Worm (Caenorhabditis elegans) whole organism, young adult: ENCODE results near the gene sym-4.

ENCODE experiments used
- B0261.1 ChIP-seq: sonication (generic microtip); optimal IDR thresholded peaks from 2 replicates; lab custom pipeline; 2016; ENCODE audit warnings: mild to moderate bottlenecking, missing genetic modification characterization, moderate library complexity, missing compliant biosample characterization
- C06A6.2 ChIP-seq: fragments of 200-800 bp; sonication (Bioruptor generic); conservative IDR thresholded peaks from 2 replicates; pipeline ENCODE4 v1.3.6; 2022; ENCODE audit warnings: missing genetic modification characterization, missing compliant biosample characterization
- D2030.7 ChIP-seq: fragments of 200-800 bp; sonication (Bioruptor generic); IDR thresholded peaks from 2 replicates; pipeline ENCODE4 v1.3.6; 2022; ENCODE audit warnings: missing genetic modification reagents, missing genetic modification characterization, missing compliant biosample characterization
- F57C9.4 ChIP-seq: sonication (generic microtip); optimal IDR thresholded peaks from 2 replicates; lab custom pipeline; 2017; ENCODE audit warnings: mild to moderate bottlenecking, missing genetic modification characterization, missing compliant biosample characterization
- K12H6.12 ChIP-seq: fragments of 200-800 bp; sonication (Bioruptor generic); optimal IDR thresholded peaks from 2 replicates; lab custom pipeline; 2018; ENCODE audit warnings: mild to moderate bottlenecking, missing genetic modification characterization, missing compliant biosample characterization
- ZK185.1 ChIP-seq: sonication (generic microtip); optimal IDR thresholded peaks from 2 replicates; lab custom pipeline; 2016; ENCODE audit warnings: mild to moderate bottlenecking, missing genetic modification characterization, missing compliant biosample characterization; ENCODE audit not compliant: poor library complexity, severe bottlenecking
- ama-1 ChIP-seq, 3 experiments: fragments of 150-350 bp in 1 of 3; sonication (generic microtip) in 2 of 3; optimal IDR thresholded peaks; 2 replicates each; lab custom pipeline; 2014 to 2018; ENCODE audit warnings: missing biosample characterization in 2 of 3, missing genetic modification characterization in 2 of 3, missing genetic modification reagents in 2 of 3
- attf-3 ChIP-seq: fragments of 200-800 bp; sonication (Bioruptor generic); conservative IDR thresholded peaks from 2 replicates; pipeline ENCODE4 v1.3.6; 2022; ENCODE audit warnings: missing genetic modification reagents, missing genetic modification characterization, missing compliant biosample characterization
- attf-6 ChIP-seq: fragments of 200-800 bp; sonication (Bioruptor generic); IDR thresholded peaks from 2 replicates; pipeline ENCODE4 v1.3.6; 2022; ENCODE audit warnings: missing genetic modification reagents, missing genetic modification characterization, missing compliant biosample characterization
- bed-2 ChIP-seq: fragments of 200-800 bp; sonication (Bioruptor generic); IDR thresholded peaks from 2 replicates; pipeline ENCODE4 v1.3.6; 2022; ENCODE audit warnings: missing genetic modification reagents, missing genetic modification characterization, missing compliant biosample characterization
- cebp-1 ChIP-seq, 2 experiments: fragments of 200-800 bp in 1 of 2; sonication (Bioruptor generic) in 1 of 2; sonication (generic microtip) in 1 of 2; IDR thresholded peaks in 1 of 2; optimal IDR thresholded peaks in 1 of 2; 2 replicates each; pipeline versions ENCODE4 v1.3.6 to Lab custom; 2017 to 2022; ENCODE audit warnings: missing compliant biosample characterization in 2 of 2, missing genetic modification characterization in 2 of 2, mild to moderate bottlenecking in 1 of 2, missing genetic modification reagents in 1 of 2, moderate library complexity in 1 of 2
- ceh-27 ChIP-seq: fragments of 200-800 bp; sonication (Bioruptor generic); optimal IDR thresholded peaks from 2 replicates; lab custom pipeline; 2018; ENCODE audit warnings: mild to moderate bottlenecking, missing genetic modification characterization, moderate library complexity, missing compliant biosample characterization
- ceh-40 ChIP-seq: fragments of 200-800 bp; sonication (Bioruptor generic); IDR thresholded peaks from 2 replicates; pipeline ENCODE4 v1.3.6; 2022; ENCODE audit warnings: missing genetic modification characterization, missing compliant biosample characterization
- chd-7 ChIP-seq: sonication (generic microtip); optimal IDR thresholded peaks from 2 replicates; lab custom pipeline; 2016; ENCODE audit warnings: mild to moderate bottlenecking, missing genetic modification characterization, moderate library complexity, missing compliant biosample characterization
- fkh-3 ChIP-seq: sonication (generic microtip); optimal IDR thresholded peaks from 2 replicates; lab custom pipeline; 2016; ENCODE audit warnings: mild to moderate bottlenecking, missing genetic modification characterization, missing compliant biosample characterization
- hlh-12 ChIP-seq: sonication (generic microtip); optimal IDR thresholded peaks from 2 replicates; lab custom pipeline; 2016; ENCODE audit warnings: missing genetic modification characterization, missing compliant biosample characterization
- lin-26 ChIP-seq: fragments of 200-800 bp; sonication (Bioruptor generic); IDR thresholded peaks from 2 replicates; pipeline ENCODE4 v1.3.6; 2022; ENCODE audit warnings: missing genetic modification reagents, missing genetic modification characterization, missing compliant biosample characterization
- lin-35 ChIP-seq, 3 experiments: fragments of 150-350 bp in 2 of 3; sonication (generic microtip) in 1 of 3; optimal IDR thresholded peaks; 2 replicates each; lab custom pipeline; 2014 to 2018; ENCODE audit warnings: missing biosample characterization in 3 of 3, missing genetic modification characterization in 3 of 3, missing genetic modification reagents in 3 of 3
- lir-1 ChIP-seq: fragments of 200-800 bp; sonication (Bioruptor generic); conservative IDR thresholded peaks from 2 replicates; pipeline ENCODE4 v1.3.6; 2022; ENCODE audit warnings: missing genetic modification reagents, missing genetic modification characterization, missing compliant biosample characterization
- madf-3 ChIP-seq: fragments of 200-800 bp; sonication (Bioruptor generic); IDR thresholded peaks from 2 replicates; pipeline ENCODE4 v1.3.6; 2022; ENCODE audit warnings: missing genetic modification reagents, missing genetic modification characterization, missing compliant biosample characterization
- madf-6 ChIP-seq: fragments of 200-800 bp; sonication (Bioruptor generic); IDR thresholded peaks from 2 replicates; pipeline ENCODE4 v1.3.6; 2022; ENCODE audit warnings: missing genetic modification reagents, missing genetic modification characterization, missing compliant biosample characterization
- nhr-27 ChIP-seq: fragments of 200-800 bp; sonication (Bioruptor generic); optimal IDR thresholded peaks from 2 replicates; lab custom pipeline; 2018; ENCODE audit warnings: mild to moderate bottlenecking, missing genetic modification characterization, moderate library complexity, missing compliant biosample characterization
- nhr-90 ChIP-seq: sonication (generic microtip); optimal IDR thresholded peaks from 2 replicates; lab custom pipeline; 2016; ENCODE audit warnings: missing genotype, mild to moderate bottlenecking, missing genetic modification characterization, missing compliant biosample characterization
- snpc-1.1 ChIP-seq: sonication (generic microtip); optimal IDR thresholded peaks from 2 replicates; lab custom pipeline; 2017; ENCODE audit warnings: missing genetic modification characterization, mild to moderate bottlenecking, missing compliant biosample characterization, antibody characterized with exemption, moderate library complexity, missing genotype, missing genetic modification reagents; ENCODE audit not compliant: insufficient read depth
- snpc-1.3 ChIP-seq: sonication (generic microtip); optimal IDR thresholded peaks from 2 replicates; lab custom pipeline; 2017; ENCODE audit warnings: missing genetic modification characterization, mild to moderate bottlenecking, missing compliant biosample characterization, antibody characterized with exemption, moderate library complexity, missing genotype, missing genetic modification reagents; ENCODE audit not compliant: insufficient read depth
- somi-1 ChIP-seq: fragments of 200-800 bp; sonication (Bioruptor generic); optimal IDR thresholded peaks from 2 replicates; lab custom pipeline; 2018; ENCODE audit warnings: mild to moderate bottlenecking, missing genetic modification characterization, missing compliant biosample characterization
- tbx-9 ChIP-seq: sonication (generic microtip); optimal IDR thresholded peaks from 2 replicates; lab custom pipeline; 2016; ENCODE audit warnings: borderline replicate concordance, missing genetic modification characterization, inconsistent platforms, missing compliant biosample characterization
- zfh-2 ChIP-seq: fragments of 200-800 bp; sonication (Bioruptor generic); conservative IDR thresholded peaks from 2 replicates; pipeline ENCODE4 v1.3.6; 2022; ENCODE audit warnings: missing genetic modification reagents, missing genetic modification characterization, missing compliant biosample characterization
- ztf-25 ChIP-seq: fragments of 200-800 bp; sonication (Bioruptor generic); IDR thresholded peaks from 2 replicates; pipeline ENCODE4 v1.3.6; 2022; ENCODE audit warnings: missing genetic modification reagents, missing genetic modification characterization, missing compliant biosample characterization

sym-4 gene

DNA sequence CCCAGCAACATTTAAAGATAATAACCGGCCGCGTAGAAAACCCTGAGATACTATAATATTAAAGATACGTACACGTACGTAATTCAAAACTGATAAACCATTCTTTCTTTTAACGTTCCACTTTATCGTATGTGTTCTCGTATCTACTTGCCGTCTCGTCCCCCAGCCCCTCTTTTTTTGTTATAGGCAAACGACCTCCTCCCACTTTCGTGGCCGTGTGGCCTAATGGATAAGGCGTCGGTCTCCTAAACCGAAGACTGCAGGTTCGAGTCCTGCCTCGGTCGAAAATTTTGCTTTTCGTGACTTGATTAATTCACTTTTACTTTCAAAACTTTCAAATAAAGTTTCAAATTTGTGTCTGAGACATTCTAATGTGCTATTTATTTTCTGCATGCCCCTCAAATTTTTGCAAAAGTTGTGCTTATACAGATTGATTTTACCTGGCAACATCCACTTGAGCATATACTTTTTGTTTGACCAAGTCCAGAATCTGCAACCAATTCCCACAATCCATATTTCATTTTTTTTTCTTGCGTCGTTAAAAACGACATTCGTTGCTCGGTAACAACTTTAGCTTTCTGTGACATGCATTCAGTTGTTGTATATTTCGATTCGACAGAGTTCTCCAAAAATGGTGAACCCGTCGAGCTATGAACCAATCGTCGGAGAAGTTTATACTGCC is 53.8 kb downstream of the sym-4 start, which contains the start of gene F28H6.7 (continued):
- TF ChIP-seq hlh-12 (tag; lab: Kevin White, UChicago) (peak; percentile 49), bed-2 (GFP tag; lab: Robert Waterston, UW) (no peak), nhr-90 (peak; percentile 66), D2030.7 (GFP tag; lab: Robert Waterston, UW) (no peak; the same call in none of the 2 replicates), madf-6 (GFP tag; lab: Robert Waterston, UW) (peak; percentile 46; the same call in 1 of the 2 replicates), chd-7 (tag; lab: Kevin White, UChicago) (peak; percentile 65), tbx-9 (no peak), ceh-40 (GFP tag; lab: Robert Waterston, UW) (0 out of 2 replicates have a peak, but pooled peaks have one; percentile 73), attf-3 (GFP tag; lab: Robert Waterston, UW) (no peak), lir-1 (no peak), attf-6 (0 out of 2 replicates have a peak, but pooled peaks have one; percentile 45), fkh-3 (tag; lab: Kevin White, UChicago) (no peak), B0261.1 (tag; lab: Kevin White, UChicago) (peak; percentile 88), C06A6.2 (no peak), madf-3 (GFP tag; lab: Robert Waterston, UW) (peak; percentile 68; the same call in 1 of the 2 replicates), snpc-1.3 (tag; lab: Kevin White, UChicago) (no peak), somi-1 (GFP tag; lab: Kevin White, UChicago) (peak; percentile 31), ztf-25 (GFP tag; lab: Robert Waterston, UW) (0 out of 2 replicates have a peak, but pooled peaks have one; percentile 65), K12H6.12 (tag; lab: Kevin White, UChicago) (peak; percentile 21), snpc-1.1 (tag; lab: Kevin White, UChicago) (peak; percentile 39), nhr-27 (peak; percentile 48), ceh-27 (GFP tag; lab: Kevin White, UChicago) (peak; percentile 29), cebp-1 (GFP tag; IDR thresholded peaks at IDR 0.05; lab: Robert Waterston, UW) (no peak), cebp-1 (tag; optimal IDR thresholded peaks at IDR 0.05; lab: Kevin White, UChicago) (no peak), lin-35 (GFP tag; optimal IDR thresholded peaks at IDR 0.05; lab: Kevin White, UChicago) (peak in 1 of 3 experiments; percentile 65), lin-26 (GFP tag; lab: Robert Waterston, UW) (peak; percentile 93), F57C9.4 (tag; lab: Kevin White, UChicago) (no peak), ZK185.1 (no peak), ama-1 (optimal IDR thresholded peaks at IDR 0.05; lab: Kevin White, UChicago) (no peak), ama-1 (GFP tag; optimal IDR thresholded peaks at IDR 0.05; lab: Kevin White, UChicago) (peak in 1 of 2 experiments; percentile 15), zfh-2 (no peak)
